Worm (Caenorhabditis elegans) whole organism, early embryonic: ENCODE data around the gene F01D5.2.
"Not testable (repeated sequence)": the region's sequence is repeated elsewhere in the genome, so short reads cannot be mapped to it uniquely, and the experiment has no call there.

Source experiments
- F13C5.2 ChIP-seq: sonication (generic microtip); optimal IDR thresholded peaks from 2 replicates; lab custom pipeline; 2017; ENCODE audit warnings: mild to moderate bottlenecking, missing genetic modification characterization, inconsistent platforms, missing compliant biosample characterization
- ama-1 ChIP-seq: fragments of 150-350 bp; optimal IDR thresholded peaks from 2 replicates; lab custom pipeline; 2014
- ceh-36 ChIP-seq: sonication (generic microtip); optimal IDR thresholded peaks from 2 replicates; lab custom pipeline; 2016; ENCODE audit warnings: missing genetic modification characterization, inconsistent platforms, missing compliant biosample characterization
- ets-7 ChIP-seq: sonication (generic microtip); optimal IDR thresholded peaks from 2 replicates; lab custom pipeline; 2016; ENCODE audit warnings: missing genotype, missing genetic modification characterization, missing compliant biosample characterization
- hnd-1 ChIP-seq: sonication (generic microtip); optimal IDR thresholded peaks from 2 replicates; lab custom pipeline; 2016; ENCODE audit warnings: missing genetic modification characterization, missing compliant biosample characterization
- tbx-37 ChIP-seq: fragments of 200-800 bp; sonication (Bioruptor generic); conservative IDR thresholded peaks from 2 replicates; pipeline ENCODE4 v1.3.6; 2022; ENCODE audit warnings: missing genetic modification reagents, missing genetic modification characterization, missing compliant biosample characterization

DNA sequence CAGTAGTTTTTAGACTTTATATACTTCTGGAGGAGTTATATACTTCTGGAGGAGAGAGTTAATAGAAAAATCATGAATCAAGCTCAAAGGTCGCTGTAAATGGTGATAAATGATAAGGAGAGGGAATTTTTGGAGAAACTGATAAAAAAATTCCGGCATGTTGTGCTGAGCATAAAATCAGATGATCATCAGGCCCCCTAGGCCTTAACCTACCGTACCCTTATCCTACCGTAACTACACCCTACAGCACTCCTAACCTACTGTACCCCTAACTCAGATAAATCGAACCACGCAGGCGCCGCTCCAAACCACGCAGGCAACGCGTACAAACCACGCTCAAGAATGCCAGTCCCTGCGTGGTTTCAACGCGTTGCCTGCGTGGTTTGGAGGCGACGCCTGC lies 1.2 kb upstream of the F01D5.2 start, which contains the start of gene F01D5.3:
- TF ChIP-seq hnd-1 (tag; lab: Kevin White, UChicago); tbx-37 (GFP tag; lab: Robert Waterston, UW); ama-1 (lab: Kevin White, UChicago); ceh-36 (tag; lab: Kevin White, UChicago); ets-7; F13C5.2: not testable (repeated sequence)
